Worm (Caenorhabditis elegans) whole organism, late embryonic: ENCODE measurements around the gene Y53C12A.7.
"Not testable (repeated sequence)": the region's sequence is repeated elsewhere in the genome, so short reads cannot be mapped to it uniquely, and the experiment has no call there.

Experiments
- C08G9.2 ChIP-seq: sonication (generic microtip); optimal IDR thresholded peaks from 2 replicates; lab custom pipeline; 2016; ENCODE audit warnings: mild to moderate bottlenecking, missing genetic modification characterization, moderate library complexity, missing compliant biosample characterization
- C38D4.7 ChIP-seq: fragments of 200-800 bp; sonication (Bioruptor generic); optimal IDR thresholded peaks from 2 replicates; lab custom pipeline; 2018; ENCODE audit warnings: mild to moderate bottlenecking, missing genetic modification characterization, moderate library complexity, missing compliant biosample characterization
- K02D7.2 ChIP-seq: sonication (generic microtip); optimal IDR thresholded peaks from 2 replicates; lab custom pipeline; 2017; ENCODE audit warnings: mild to moderate bottlenecking, missing genetic modification characterization, missing compliant biosample characterization
- K09A11.1 ChIP-seq: sonication (generic microtip); optimal IDR thresholded peaks from 2 replicates; lab custom pipeline; 2017; ENCODE audit warnings: antibody characterized with exemption, mild to moderate bottlenecking, missing genetic modification characterization, missing compliant biosample characterization; ENCODE audit not compliant: insufficient read depth
- Y22D7AL.16 ChIP-seq: sonication (generic microtip); optimal IDR thresholded peaks from 2 replicates; lab custom pipeline; 2016; ENCODE audit warnings: missing genetic modification characterization, missing compliant biosample characterization
- ahr-1 ChIP-seq: sonication (generic microtip); optimal IDR thresholded peaks from 2 replicates; lab custom pipeline; 2016; ENCODE audit warnings: missing genetic modification characterization, missing compliant biosample characterization
- ceh-14 ChIP-seq: sonication (generic microtip); optimal IDR thresholded peaks from 2 replicates; lab custom pipeline; 2016; ENCODE audit warnings: missing genotype, missing genetic modification characterization, missing compliant biosample characterization
- ceh-22 ChIP-seq: sonication (generic microtip); optimal IDR thresholded peaks from 2 replicates; lab custom pipeline; 2017; ENCODE audit warnings: missing biosample characterization, missing genetic modification characterization
- ceh-30 ChIP-seq: fragments of 150-350 bp; optimal IDR thresholded peaks from 2 replicates; lab custom pipeline; 2014; ENCODE audit warnings: missing biosample characterization, missing genetic modification characterization
- che-1 ChIP-seq: sonication (generic microtip); optimal IDR thresholded peaks from 2 replicates; lab custom pipeline; 2016; ENCODE audit warnings: mild to moderate bottlenecking, missing genetic modification characterization, missing compliant biosample characterization
- dmd-4 ChIP-seq: sonication (generic microtip); optimal IDR thresholded peaks from 2 replicates; lab custom pipeline; 2016; ENCODE audit warnings: borderline replicate concordance, missing genetic modification characterization, missing compliant biosample characterization
- elt-2 ChIP-seq: sonication (generic microtip); optimal IDR thresholded peaks from 2 replicates; lab custom pipeline; 2016; ENCODE audit warnings: missing genetic modification reagents, missing genetic modification characterization, missing compliant biosample characterization
- ets-4 ChIP-seq: sonication (generic microtip); optimal IDR thresholded peaks from 2 replicates; lab custom pipeline; 2016; ENCODE audit warnings: missing genetic modification characterization, missing compliant biosample characterization
- fax-1 ChIP-seq: sonication (generic microtip); optimal IDR thresholded peaks from 2 replicates; lab custom pipeline; 2016; ENCODE audit warnings: missing genotype, missing genetic modification characterization, missing compliant biosample characterization
- fkh-10 ChIP-seq: fragments of 150-350 bp; optimal IDR thresholded peaks from 2 replicates; lab custom pipeline; 2014; ENCODE audit warnings: missing biosample characterization, missing genetic modification reagents, missing genetic modification characterization
- hlh-13 ChIP-seq: fragments of 200-800 bp; sonication (Bioruptor generic); optimal IDR thresholded peaks from 2 replicates; lab custom pipeline; 2018; ENCODE audit warnings: mild to moderate bottlenecking, missing genetic modification characterization, missing compliant biosample characterization
- hlh-15 ChIP-seq: sonication (generic microtip); optimal IDR thresholded peaks from 2 replicates; lab custom pipeline; 2016; ENCODE audit warnings: missing genetic modification characterization, missing compliant biosample characterization
- hlh-30 ChIP-seq: sonication (generic microtip); optimal IDR thresholded peaks from 2 replicates; lab custom pipeline; 2017; ENCODE audit warnings: antibody characterized with exemption, missing genetic modification characterization, missing compliant biosample characterization; ENCODE audit not compliant: insufficient read depth
- lin-11 ChIP-seq: fragments of 200-800 bp; sonication (Bioruptor generic); optimal IDR thresholded peaks from 2 replicates; lab custom pipeline; 2018; ENCODE audit warnings: mild to moderate bottlenecking, missing genetic modification characterization, missing compliant biosample characterization
- nhr-232 ChIP-seq: sonication (generic microtip); optimal IDR thresholded peaks from 2 replicates; lab custom pipeline; 2016; ENCODE audit warnings: missing genetic modification characterization, missing compliant biosample characterization
- odd-2 ChIP-seq: sonication (generic microtip); optimal IDR thresholded peaks from 2 replicates; lab custom pipeline; 2017; ENCODE audit warnings: antibody characterized with exemption, mild to moderate bottlenecking, missing genetic modification characterization, missing compliant biosample characterization
- pqm-1 ChIP-seq: sonication (generic microtip); optimal IDR thresholded peaks from 2 replicates; lab custom pipeline; 2016; ENCODE audit warnings: missing genetic modification characterization, missing compliant biosample characterization
- sdc-2 ChIP-seq: sonication (generic microtip); optimal IDR thresholded peaks from 2 replicates; lab custom pipeline; 2016; ENCODE audit warnings: missing genotype, missing genetic modification characterization, missing compliant biosample characterization
- sox-4 ChIP-seq: sonication (generic microtip); optimal IDR thresholded peaks from 2 replicates; lab custom pipeline; 2017; ENCODE audit warnings: mild to moderate bottlenecking, missing genetic modification characterization, inconsistent platforms, missing compliant biosample characterization
- syd-9 ChIP-seq: sonication (generic microtip); optimal IDR thresholded peaks from 2 replicates; lab custom pipeline; 2016; ENCODE audit warnings: mild to moderate bottlenecking, missing genetic modification characterization, moderate library complexity, missing compliant biosample characterization
- ttx-3 ChIP-seq: sonication (generic microtip); optimal IDR thresholded peaks from 2 replicates; lab custom pipeline; 2016; ENCODE audit warnings: missing genetic modification reagents, missing genetic modification characterization, missing compliant biosample characterization
- unc-55 ChIP-seq: sonication (generic microtip); optimal IDR thresholded peaks from 2 replicates; lab custom pipeline; 2017; ENCODE audit warnings: missing biosample characterization, missing genetic modification reagents, missing genetic modification characterization
- zip-5 ChIP-seq: sonication (generic microtip); optimal IDR thresholded peaks from 2 replicates; lab custom pipeline; 2016; ENCODE audit warnings: missing genetic modification characterization, missing compliant biosample characterization

Gene Y53C12A.7

DNA sequence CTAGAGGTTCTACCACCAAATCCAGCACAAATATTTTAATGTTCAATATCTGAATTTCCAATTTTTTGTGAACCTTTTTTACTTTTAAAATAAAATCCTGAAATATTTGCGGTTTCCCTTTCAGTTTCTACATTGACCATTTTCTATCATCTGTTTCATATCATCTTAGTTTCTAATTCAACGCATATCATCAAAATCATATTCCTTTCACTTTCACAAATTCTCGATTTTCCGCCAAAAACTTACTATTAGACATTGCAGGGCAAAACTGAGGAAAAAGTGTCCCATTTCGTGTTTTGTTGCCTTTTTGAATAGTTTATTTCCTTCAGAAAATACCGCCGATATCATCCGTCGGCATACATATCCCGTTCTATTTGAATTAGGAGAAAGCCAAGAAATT is 24.7 kb downstream of the Y53C12A.7 start:
- TF ChIP-seq syd-9 (no peak), pqm-1 (tag; lab: Kevin White, UChicago) (no peak), dmd-4 (no peak), zip-5 (tag; lab: Kevin White, UChicago) (no peak)
- TF ChIP-seq, all 69 proteins: peak for 0

DNA sequence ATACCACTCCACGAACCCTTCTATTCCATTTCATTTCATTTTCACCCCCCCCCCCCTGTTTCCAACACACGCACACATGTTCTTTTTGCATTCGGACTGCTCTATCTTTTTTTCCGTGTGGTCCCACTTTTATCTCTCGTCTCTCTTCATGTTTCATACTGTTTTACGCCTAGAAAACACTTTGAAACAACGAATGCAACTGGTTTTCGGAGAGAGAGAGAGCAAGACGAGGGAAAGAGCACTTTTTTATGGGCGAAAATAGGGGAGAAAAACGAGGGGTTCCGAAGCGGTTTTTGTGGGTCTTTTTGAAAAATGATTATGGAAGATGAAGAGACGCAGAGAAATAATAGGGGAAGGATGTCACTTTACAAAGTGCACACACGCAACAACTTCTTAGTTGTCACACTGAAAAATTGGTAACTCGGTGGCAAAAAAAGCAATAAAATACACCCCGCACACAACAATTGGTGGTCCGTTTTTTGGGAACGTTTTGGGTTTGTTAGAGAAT is 26.9 kb downstream of the Y53C12A.7 start:
- TF ChIP-seq ceh-30 (tag; lab: Kevin White, UChicago) = no peak
- TF ChIP-seq sox-4 = no peak

DNA sequence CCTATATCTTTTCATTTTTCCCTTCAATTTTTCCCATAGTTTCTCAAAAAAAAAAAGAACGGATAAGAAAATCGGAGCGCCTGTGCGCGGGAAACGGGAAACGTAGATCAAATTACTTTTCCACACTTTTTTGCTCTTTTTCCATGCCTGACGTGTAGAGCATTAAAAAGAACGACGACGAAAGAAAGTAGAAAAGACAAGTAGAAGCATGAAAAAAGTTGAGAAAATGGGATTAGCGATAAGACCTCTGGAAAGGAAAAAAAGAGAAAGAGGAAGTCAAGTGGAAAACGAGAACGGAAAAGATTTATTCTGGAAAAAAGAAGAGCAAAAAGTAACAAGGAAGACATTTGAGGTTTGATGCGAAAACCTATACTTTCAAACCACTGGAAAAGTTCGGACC is 28.2 kb downstream of the Y53C12A.7 start:
- TF ChIP-seq ahr-1 (tag; lab: Kevin White, UChicago) = no peak
- TF ChIP-seq syd-9 = no peak
- TF ChIP-seq K09A11.1 = no peak
- TF ChIP-seq nhr-232 (tag; lab: Kevin White, UChicago) = no peak
- TF ChIP-seq ceh-30 (tag; lab: Kevin White, UChicago) = no peak
- TF ChIP-seq fax-1 (tag; lab: Kevin White, UChicago) = no peak

DNA sequence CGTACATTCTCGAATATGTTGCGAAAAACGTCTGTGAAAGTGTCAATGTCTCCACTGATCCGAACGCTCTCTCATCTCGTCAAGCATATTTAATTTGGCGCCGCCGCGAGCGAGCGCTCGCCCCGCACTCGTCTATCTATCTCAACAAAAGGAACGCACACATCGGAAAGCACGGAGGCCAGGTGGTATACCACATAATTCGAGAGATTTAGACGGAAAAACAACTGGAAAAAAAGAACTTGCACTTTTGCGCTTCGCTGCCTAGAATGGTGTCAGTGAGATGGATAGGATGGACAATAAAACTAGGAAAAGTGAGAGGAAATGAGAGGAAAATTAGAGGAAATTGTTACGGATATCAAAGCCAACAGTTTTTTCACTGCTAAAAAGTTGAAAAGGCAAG is 28.9 kb downstream of the Y53C12A.7 start:
- TF ChIP-seq elt-2 (tag; lab: Kevin White, UChicago) = no peak
- TF ChIP-seq ets-4 (tag; lab: Kevin White, UChicago) = no peak
- no peak for TF ChIP-seq K02D7.2 (tag; lab: Kevin White, UChicago)
- no peak for TF ChIP-seq ttx-3 (tag; lab: Kevin White, UChicago)
- TF ChIP-seq che-1 (tag; lab: Kevin White, UChicago) = no peak
- TF ChIP-seq hlh-30 = no peak
- no peak for TF ChIP-seq ceh-14 (tag; lab: Kevin White, UChicago)
- no peak for TF ChIP-seq unc-55 (GFP tag; lab: Kevin White, UChicago)
- TF ChIP-seq hlh-13 = no peak
- no peak for TF ChIP-seq nhr-232 (tag; lab: Kevin White, UChicago)
- no peak for TF ChIP-seq dmd-4
- no peak for TF ChIP-seq hlh-15 (tag; lab: Kevin White, UChicago)

DNA sequence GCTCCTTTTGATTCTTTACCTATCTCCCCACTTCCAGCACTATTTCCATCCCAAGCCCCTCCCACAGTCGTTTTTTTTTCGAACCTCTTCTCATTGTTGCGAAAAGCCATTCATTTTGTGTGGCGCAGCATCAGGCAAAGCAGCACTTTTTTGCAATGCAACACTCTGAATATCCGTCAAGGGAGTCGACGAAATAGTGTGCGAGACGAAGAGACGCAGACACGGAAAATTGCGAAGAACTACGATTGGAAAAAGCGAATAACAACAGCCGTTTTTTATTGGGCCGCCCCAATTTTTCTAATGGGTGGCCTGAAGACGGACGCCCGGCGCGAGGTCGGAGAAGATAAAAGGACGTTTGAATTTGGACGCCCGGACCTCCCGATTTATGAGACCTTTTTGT is 29.5 kb downstream of the Y53C12A.7 start:
- no peak for TF ChIP-seq Y22D7AL.16 (tag; lab: Kevin White, UChicago)
- TF ChIP-seq fkh-10 (GFP tag; lab: Kevin White, UChicago) = no peak
- TF ChIP-seq C08G9.2 (tag; lab: Kevin White, UChicago) = no peak
- no peak for TF ChIP-seq lin-11
- no peak for TF ChIP-seq sox-4

DNA sequence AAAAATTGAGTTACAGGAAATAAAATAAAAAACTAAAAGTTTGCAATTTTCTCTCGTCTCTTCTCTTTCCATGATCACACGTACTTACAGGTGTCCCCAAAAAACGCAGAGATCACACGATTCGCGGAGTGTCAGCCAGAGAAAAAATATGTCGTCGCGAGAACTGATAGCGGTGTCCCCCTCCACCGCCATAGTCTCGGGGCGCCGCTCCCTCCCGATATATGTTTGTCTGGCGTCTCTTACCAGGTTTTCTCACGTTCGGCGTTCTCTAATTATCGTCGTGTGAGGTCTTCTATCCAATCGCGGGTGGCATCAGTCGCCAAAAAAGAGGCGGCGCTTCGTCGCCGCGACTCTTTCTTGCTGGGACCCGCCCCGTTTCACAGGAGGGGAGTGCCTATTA is 31.5 kb downstream of the Y53C12A.7 start, which contains the start of gene mab-3:
mab-3 (plus strand) TSS at position 328 of the 400 bp plus-strand sequence.
- not testable (repeated sequence) for TF ChIP-seq zip-5, ahr-1, ceh-30 (tag; lab: Kevin White, UChicago)

DNA sequence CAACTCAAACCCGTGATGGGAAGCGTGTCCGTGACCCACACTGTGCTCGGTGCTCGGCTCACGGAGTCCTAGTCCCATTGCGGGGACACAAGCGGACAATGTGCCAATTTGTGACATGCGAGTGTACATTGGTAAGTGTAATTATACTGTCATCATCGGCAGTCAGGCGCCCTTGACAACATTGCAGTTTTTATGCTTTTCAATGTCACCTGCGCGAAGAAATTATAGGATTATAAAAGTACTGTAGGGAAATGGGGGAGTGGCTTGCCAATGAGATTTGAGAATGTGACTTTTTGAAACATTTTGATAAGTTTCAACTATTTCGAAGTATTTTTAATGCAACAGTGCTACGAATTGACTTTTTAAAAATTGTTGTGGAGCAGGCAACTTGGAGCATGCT is 35.4 kb downstream of the Y53C12A.7 start:
- TF ChIP-seq zip-5 (tag; lab: Kevin White, UChicago) (no peak), K02D7.2 (tag; lab: Kevin White, UChicago) (no peak), odd-2 (tag; lab: Kevin White, UChicago) (no peak), sdc-2 (tag; lab: Kevin White, UChicago) (no peak), ceh-22 (tag; lab: Kevin White, UChicago) (no peak)

DNA sequence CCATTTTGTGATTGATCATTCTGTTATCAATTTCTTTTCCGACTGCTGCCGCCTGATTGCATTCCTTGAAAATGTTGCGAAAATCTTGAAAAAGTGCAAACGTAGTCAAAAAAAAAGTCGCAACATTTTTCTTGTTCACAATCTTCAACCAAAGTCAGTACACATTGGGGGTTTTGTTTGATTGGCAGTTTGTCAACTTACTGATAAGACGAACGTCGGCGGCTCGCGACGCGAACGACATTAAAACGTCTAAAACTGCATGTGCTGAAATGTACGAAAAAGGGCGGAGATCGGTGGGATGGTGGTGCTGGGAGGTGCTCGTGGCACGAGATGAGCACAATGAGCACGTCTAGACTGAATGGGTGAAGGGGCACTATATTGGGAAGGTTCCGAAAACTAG is 38.5 kb downstream of the Y53C12A.7 start:
- TF ChIP-seq C38D4.7 (GFP tag; lab: Kevin White, UChicago) = no peak
- no peak for TF ChIP-seq che-1 (tag; lab: Kevin White, UChicago)
- TF ChIP-seq, all 69 proteins: peak for 0
